Fruit fly (Drosophila melanogaster) ovary, adult (tissue): Measurements from ENCODE around the gene ben.

Experiments used
- CG17801 ChIP-seq: fragments of 200-800 bp; optimal IDR thresholded peaks from 2 replicates; lab custom pipeline; 2019; ENCODE audit warnings: missing biosample characterization, mild to moderate bottlenecking, missing genetic modification characterization, moderate library complexity; ENCODE audit not compliant: partially characterized antibody

ben gene

dm6 chrX:13995977-13996723 is at the start of gene ben:
Gene ben (plus strand): TSS chrX:13996345.
- peak; percentile 69 for TF ChIP-seq CG17801

dm6 chrX:13948131-13948804 is 47.9 kb upstream of the ben start:
- TF ChIP-seq CG17801, result no peak

- TF ChIP-seq CG17801, result no peak
These were observed 47.3 kb upstream of the ben start for dm6 chrX:13948805-13949361.

dm6 chrX:13951403-13951802 is 44.7 kb upstream of the ben start:
- no peak for TF ChIP-seq CG17801

dm6 chrX:13954286-13954685 is 41.9 kb upstream of the ben start:
- TF ChIP-seq CG17801, result no peak

- TF ChIP-seq CG17801, result no peak
These were observed 41.2 kb upstream of the ben start, which contains the start of gene CG11068 for dm6 chrX:13954936-13955335. Gene CG11068 (plus strand): TSS chrX:13955236.

dm6 chrX:13964822-13965221 is 31.3 kb upstream of the ben start:
- TF ChIP-seq CG17801, result peak; percentile 65

- peak; percentile 92 for TF ChIP-seq CG17801
These were observed 23.6 kb upstream of the ben start for dm6 chrX:13972402-13972994.

dm6 chrX:13980271-13980670 is 15.9 kb upstream of the ben start:
- TF ChIP-seq CG17801, result no peak

- TF ChIP-seq CG17801, result no peak
These were observed 13.1 kb upstream of the ben start for dm6 chrX:13983057-13983456.

- peak; percentile 88 for TF ChIP-seq CG17801
These were observed 9.6 kb upstream of the ben start for dm6 chrX:13986496-13986895.

dm6 chrX:13988861-13989260 is 7.3 kb upstream of the ben start:
- peak; percentile 98 for TF ChIP-seq CG17801

- TF ChIP-seq CG17801, result peak; percentile 99
These were observed 5.5 kb upstream of the ben start, which contains the start of gene mamo for dm6 chrX:13990474-13991221. Gene mamo (minus strand): TSS chrX:13990527.

dm6 chrX:13993144-13993700 is 2.9 kb upstream of the ben start:
- no peak for TF ChIP-seq CG17801

- TF ChIP-seq CG17801, result no peak
These were observed 1.3 kb upstream of the ben start for dm6 chrX:13994783-13995341.

- TF ChIP-seq CG17801, result no peak
These were observed 658 bp downstream of the ben start for dm6 chrX:13996724-13997281.
